Worm (Caenorhabditis elegans) whole organism, late embryonic: ENCODE results near the gene inx-8.

Experiments used
- C08G9.2 ChIP-seq: sonication (generic microtip); optimal IDR thresholded peaks from 2 replicates; lab custom pipeline; 2016; ENCODE audit warnings: mild to moderate bottlenecking, missing genetic modification characterization, moderate library complexity, missing compliant biosample characterization
- K02D7.2 ChIP-seq: sonication (generic microtip); optimal IDR thresholded peaks from 2 replicates; lab custom pipeline; 2017; ENCODE audit warnings: mild to moderate bottlenecking, missing genetic modification characterization, missing compliant biosample characterization
- ama-1 ChIP-seq: fragments of 150-350 bp; optimal IDR thresholded peaks from 2 replicates; lab custom pipeline; 2014
- ceh-45 ChIP-seq: fragments of 200-800 bp; sonication (Bioruptor generic); IDR thresholded peaks from 2 replicates; pipeline ENCODE4 v1.3.6; 2022; ENCODE audit warnings: missing genetic modification reagents, missing genetic modification characterization, missing compliant biosample characterization
- ceh-9 ChIP-seq: sonication (generic microtip); optimal IDR thresholded peaks from 2 replicates; lab custom pipeline; 2016; ENCODE audit warnings: mild to moderate bottlenecking, missing genetic modification characterization, inconsistent platforms, missing compliant biosample characterization
- ets-4 ChIP-seq: sonication (generic microtip); optimal IDR thresholded peaks from 2 replicates; lab custom pipeline; 2016; ENCODE audit warnings: missing genetic modification characterization, missing compliant biosample characterization
- pqm-1 ChIP-seq: sonication (generic microtip); optimal IDR thresholded peaks from 2 replicates; lab custom pipeline; 2016; ENCODE audit warnings: missing genetic modification characterization, missing compliant biosample characterization
- pros-1 ChIP-seq: fragments of 150-350 bp; optimal IDR thresholded peaks from 2 replicates; lab custom pipeline; 2014; ENCODE audit warnings: missing biosample characterization, missing genetic modification reagents, missing genetic modification characterization
- rnt-1 ChIP-seq: sonication (generic microtip); optimal IDR thresholded peaks from 2 replicates; lab custom pipeline; 2016; ENCODE audit warnings: missing genetic modification characterization, missing compliant biosample characterization

DNA sequence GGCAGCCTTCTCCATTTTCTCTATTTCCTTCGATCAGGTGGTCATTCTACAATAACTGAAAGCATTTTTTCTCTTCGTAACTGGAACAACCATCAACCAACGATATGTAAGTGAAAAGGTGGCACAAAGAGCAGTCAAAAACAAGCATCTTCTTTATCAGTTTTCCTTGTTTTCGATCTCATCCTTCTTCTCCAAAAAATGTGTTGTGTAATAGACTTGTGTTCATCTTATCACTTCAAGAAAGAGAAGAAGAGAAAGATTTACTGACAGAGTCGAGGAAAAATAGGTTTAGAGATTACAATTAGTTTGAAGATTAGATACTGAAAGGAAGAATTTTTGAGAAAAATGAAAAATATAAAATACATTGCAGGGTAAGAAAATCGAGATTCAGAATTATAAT, 28.3 kb upstream of the inx-8 start:
- TF ChIP-seq rnt-1 (tag; lab: Kevin White, UChicago) (no peak), C08G9.2 (no peak), ceh-9 (tag; lab: Kevin White, UChicago) (no peak), pqm-1 (tag; lab: Kevin White, UChicago) (no peak), ceh-45 (GFP tag; lab: Robert Waterston, UW) (no peak), K02D7.2 (tag; lab: Kevin White, UChicago) (no peak), ama-1 (lab: Kevin White, UChicago) (no peak), pros-1 (tag; lab: Kevin White, UChicago) (no peak), ets-4 (no peak)
